Worm (Caenorhabditis elegans) whole organism, L4 larva: ENCODE measurements around the gene W03B1.9.

Experiments
- D1046.2 ChIP-seq: fragments of 200-800 bp; sonication (Bioruptor generic); IDR thresholded peaks from 2 replicates; pipeline ENCODE4 v1.3.6; 2022; ENCODE audit warnings: missing genetic modification characterization, missing compliant biosample characterization
- F26F4.8 ChIP-seq: fragments of 200-800 bp; sonication (Bioruptor generic); conservative IDR thresholded peaks from 2 replicates; pipeline ENCODE4 v1.3.6; 2022; ENCODE audit warnings: missing genetic modification characterization, missing compliant biosample characterization
- F37D6.2 ChIP-seq: sonication (generic microtip); optimal IDR thresholded peaks from 2 replicates; lab custom pipeline; 2016; ENCODE audit warnings: mild to moderate bottlenecking, missing genetic modification characterization, missing compliant biosample characterization
- T20F7.1 ChIP-seq: fragments of 200-800 bp; sonication (Bioruptor generic); optimal IDR thresholded peaks from 2 replicates; lab custom pipeline; 2018; ENCODE audit warnings: mild to moderate bottlenecking, missing genetic modification characterization, missing compliant biosample characterization
- T26A8.4 ChIP-seq: fragments of 200-800 bp; sonication (Bioruptor generic); IDR thresholded peaks from 2 replicates; pipeline ENCODE4 v1.3.6; 2022; ENCODE audit warnings: missing genetic modification characterization, missing compliant biosample characterization
- Y48G9A.11 ChIP-seq: fragments of 200-800 bp; sonication (Bioruptor generic); IDR thresholded peaks from 2 replicates; pipeline ENCODE4 v1.3.6; 2022; ENCODE audit warnings: missing genetic modification reagents, missing genetic modification characterization, missing compliant biosample characterization
- ZK337.2 ChIP-seq: fragments of 200-800 bp; sonication (Bioruptor generic); IDR thresholded peaks from 2 replicates; pipeline ENCODE4 v1.3.6; 2022; ENCODE audit warnings: missing genetic modification reagents, missing genetic modification characterization, missing compliant biosample characterization
- aha-1 ChIP-seq: fragments of 150-350 bp; peaks from one replicate; lab custom pipeline; 2014; ENCODE audit warnings: missing biosample characterization, missing genetic modification characterization
- aly-2 ChIP-seq: sonication (generic microtip); optimal IDR thresholded peaks from 2 replicates; lab custom pipeline; 2018; ENCODE audit warnings: missing biosample characterization, missing genetic modification characterization
- ama-1 ChIP-seq: fragments of 150-350 bp; optimal IDR thresholded peaks from 2 replicates; lab custom pipeline; 2014; ENCODE audit warnings: inconsistent platforms, mixed read lengths
- arid-1 ChIP-seq: fragments of 200-800 bp; sonication (Bioruptor generic); conservative IDR thresholded peaks from 2 replicates; pipeline ENCODE4 v1.3.6; 2022; ENCODE audit warnings: missing genetic modification reagents, missing genetic modification characterization, missing compliant biosample characterization
- ceh-28 ChIP-seq: fragments of 150-350 bp; optimal IDR thresholded peaks from 2 replicates; lab custom pipeline; 2014; ENCODE audit warnings: missing biosample characterization, missing genetic modification reagents, missing genetic modification characterization
- ceh-82 ChIP-seq: sonication (generic microtip); optimal IDR thresholded peaks from 2 replicates; lab custom pipeline; 2017; ENCODE audit warnings: missing biosample characterization, missing genetic modification characterization
- cey-2 ChIP-seq: sonication (generic microtip); optimal IDR thresholded peaks from 3 replicates; lab custom pipeline; 2017; ENCODE audit warnings: missing genetic modification characterization, mild to moderate bottlenecking, missing compliant biosample characterization, antibody characterized with exemption, borderline replicate concordance; ENCODE audit not compliant: insufficient read depth
- daf-16 ChIP-seq, 3 experiments: sonication (generic microtip); optimal IDR thresholded peaks; 2 replicates each; lab custom pipeline; 2016 to 2017; ENCODE audit warnings: missing genetic modification characterization in 3 of 3, missing genetic modification reagents in 3 of 3, mild to moderate bottlenecking in 2 of 3, missing compliant biosample characterization in 2 of 3, missing biosample characterization in 1 of 3, moderate library complexity in 1 of 3
- daf-19 ChIP-seq: fragments of 200-800 bp; sonication (Bioruptor generic); conservative IDR thresholded peaks from 2 replicates; pipeline ENCODE4 v1.3.6; 2022; ENCODE audit warnings: missing genetic modification characterization, missing compliant biosample characterization
- daf-8 ChIP-seq: fragments of 200-800 bp; sonication (Bioruptor generic); IDR thresholded peaks from 2 replicates; pipeline ENCODE4 v1.3.6; 2022; ENCODE audit warnings: missing genetic modification characterization, missing compliant biosample characterization
- dmd-8 ChIP-seq: fragments of 200-800 bp; sonication (Bioruptor generic); IDR thresholded peaks from 2 replicates; pipeline ENCODE4 v1.3.6; 2022; ENCODE audit warnings: missing genetic modification characterization, missing compliant biosample characterization
- dpl-1 ChIP-seq: fragments of 150-350 bp; optimal IDR thresholded peaks from 2 replicates; lab custom pipeline; 2014; ENCODE audit warnings: missing biosample characterization, missing genetic modification reagents, missing genetic modification characterization
- dve-1 ChIP-seq: sonication (generic microtip); optimal IDR thresholded peaks from 2 replicates; lab custom pipeline; 2017; ENCODE audit warnings: antibody characterized with exemption, mild to moderate bottlenecking, missing genetic modification characterization, missing compliant biosample characterization; ENCODE audit not compliant: insufficient read depth
- fos-1 ChIP-seq: fragments of 150-350 bp; optimal IDR thresholded peaks from 2 replicates; lab custom pipeline; 2014; ENCODE audit warnings: missing biosample characterization, missing genetic modification characterization
- hif-1 ChIP-seq, 2 experiments: sonication (generic microtip); optimal IDR thresholded peaks; 2 replicates each; lab custom pipeline; 2016 to 2017; ENCODE audit warnings: missing compliant biosample characterization in 2 of 2, missing genetic modification characterization in 2 of 2, missing genetic modification reagents in 2 of 2, missing genotype in 2 of 2, mild to moderate bottlenecking in 1 of 2
- hlh-11 ChIP-seq: fragments of 200-800 bp; sonication (Bioruptor generic); optimal IDR thresholded peaks from 2 replicates; lab custom pipeline; 2018; ENCODE audit warnings: mild to moderate bottlenecking, missing genetic modification characterization, missing compliant biosample characterization
- hlh-30 ChIP-seq: sonication (generic microtip); optimal IDR thresholded peaks from 2 replicates; lab custom pipeline; 2017; ENCODE audit warnings: antibody characterized with exemption, mild to moderate bottlenecking, missing genetic modification characterization, missing compliant biosample characterization; ENCODE audit not compliant: insufficient read depth
- lin-1 ChIP-seq: fragments of 200-800 bp; sonication (Bioruptor generic); IDR thresholded peaks from 2 replicates; pipeline ENCODE4 v1.3.6; 2022; ENCODE audit warnings: missing genetic modification reagents, missing genetic modification characterization, missing compliant biosample characterization
- lin-29 ChIP-seq: fragments of 200-800 bp; sonication (Bioruptor generic); IDR thresholded peaks from 2 replicates; pipeline ENCODE4 v1.3.6; 2022; ENCODE audit warnings: missing genetic modification reagents, missing genetic modification characterization, missing compliant biosample characterization
- lir-3 ChIP-seq: sonication (generic microtip); optimal IDR thresholded peaks from 2 replicates; lab custom pipeline; 2016; ENCODE audit warnings: mild to moderate bottlenecking, missing genetic modification characterization, missing compliant biosample characterization
- lsy-2 ChIP-seq, 2 experiments: fragments of 150-350 bp in 1 of 2; sonication (generic microtip) in 1 of 2; optimal IDR thresholded peaks; 2 replicates each; lab custom pipeline; 2014 to 2017; ENCODE audit warnings: missing biosample characterization in 2 of 2, missing genetic modification characterization in 2 of 2
- madf-9 ChIP-seq: fragments of 200-800 bp; sonication (Bioruptor generic); conservative IDR thresholded peaks from 2 replicates; pipeline ENCODE4 v1.3.6; 2022; ENCODE audit warnings: missing genetic modification reagents, missing genetic modification characterization, missing compliant biosample characterization
- mdl-1 ChIP-seq, 2 experiments: fragments of 150-350 bp in 1 of 2; sonication (generic microtip) in 1 of 2; optimal IDR thresholded peaks; 2 replicates each; lab custom pipeline; 2014 to 2017; ENCODE audit warnings: missing biosample characterization in 2 of 2, missing genetic modification characterization in 2 of 2
- mdt-29 ChIP-seq: fragments of 200-800 bp; sonication (Bioruptor generic); IDR thresholded peaks from 2 replicates; pipeline ENCODE4 v1.3.6; 2022; ENCODE audit warnings: missing genetic modification reagents, missing genetic modification characterization, missing compliant biosample characterization
- mep-1 ChIP-seq: fragments of 150-350 bp; sonication (generic microtip); optimal IDR thresholded peaks from 3 replicates; lab custom pipeline; 2014; ENCODE audit warnings: missing biosample characterization, missing genetic modification characterization
- mxl-2 ChIP-seq: fragments of 200-800 bp; sonication (Bioruptor generic); conservative IDR thresholded peaks from 2 replicates; pipeline ENCODE4 v1.3.6; 2022; ENCODE audit warnings: missing genetic modification reagents, missing genetic modification characterization, missing compliant biosample characterization
- mxl-3 ChIP-seq: fragments of 200-800 bp; sonication (Bioruptor generic); optimal IDR thresholded peaks from 2 replicates; lab custom pipeline; 2018; ENCODE audit warnings: mild to moderate bottlenecking, missing genetic modification characterization, missing compliant biosample characterization
- nhr-10 ChIP-seq: fragments of 150-350 bp; optimal IDR thresholded peaks from 2 replicates; lab custom pipeline; 2014; ENCODE audit warnings: missing biosample characterization, missing genetic modification characterization
- nhr-25 ChIP-seq: sonication (generic microtip); optimal IDR thresholded peaks from 2 replicates; lab custom pipeline; 2017; ENCODE audit warnings: missing genetic modification characterization, mild to moderate bottlenecking, missing compliant biosample characterization, antibody characterized with exemption, moderate library complexity, borderline replicate concordance; ENCODE audit not compliant: insufficient read depth
- nhr-28 ChIP-seq: fragments of 150-350 bp; optimal IDR thresholded peaks from 2 replicates; lab custom pipeline; 2014; ENCODE audit warnings: missing biosample characterization, missing genetic modification characterization
- nhr-41 ChIP-seq: fragments of 200-800 bp; sonication (Bioruptor generic); IDR thresholded peaks from 2 replicates; pipeline ENCODE4 v1.3.6; 2022; ENCODE audit warnings: missing genetic modification reagents, missing genetic modification characterization, missing compliant biosample characterization
- nhr-42 ChIP-seq: fragments of 200-800 bp; sonication (Bioruptor generic); IDR thresholded peaks from 2 replicates; pipeline ENCODE4 v1.3.6; 2022; ENCODE audit warnings: missing genetic modification characterization, missing compliant biosample characterization
- nhr-6 ChIP-seq: fragments of 150-350 bp; optimal IDR thresholded peaks from 2 replicates; lab custom pipeline; 2014; ENCODE audit warnings: missing biosample characterization, missing genetic modification characterization
- nhr-76 ChIP-seq: fragments of 150-350 bp; optimal IDR thresholded peaks from 2 replicates; lab custom pipeline; 2014; ENCODE audit warnings: missing biosample characterization, missing genetic modification characterization
- php-3 ChIP-seq: fragments of 200-800 bp; sonication (Bioruptor generic); IDR thresholded peaks from 2 replicates; pipeline ENCODE4 v1.3.6; 2022; ENCODE audit warnings: missing genetic modification reagents, missing genetic modification characterization, missing compliant biosample characterization
- rbr-2 ChIP-seq: sonication (generic microtip); optimal IDR thresholded peaks from 2 replicates; lab custom pipeline; 2016; ENCODE audit warnings: missing genotype, missing genetic modification characterization, missing compliant biosample characterization
- set-16 ChIP-seq: fragments of 200-800 bp; sonication (Bioruptor generic); IDR thresholded peaks from 2 replicates; pipeline ENCODE4 v1.3.6; 2022; ENCODE audit warnings: missing genetic modification reagents, missing genetic modification characterization, missing compliant biosample characterization
- skn-1 ChIP-seq: fragments of 150-350 bp; optimal IDR thresholded peaks from 2 replicates; lab custom pipeline; 2014; ENCODE audit warnings: missing biosample characterization, missing genetic modification characterization
- tag-97 ChIP-seq: fragments of 200-800 bp; sonication (Bioruptor generic); IDR thresholded peaks from 2 replicates; pipeline ENCODE4 v1.3.6; 2022; ENCODE audit warnings: missing genetic modification characterization, missing compliant biosample characterization
- zfp-2 ChIP-seq: sonication (generic microtip); optimal IDR thresholded peaks from 2 replicates; lab custom pipeline; 2016; ENCODE audit warnings: mild to moderate bottlenecking, missing genetic modification characterization, missing compliant biosample characterization
- zip-2 ChIP-seq: fragments of 150-350 bp; optimal IDR thresholded peaks from 2 replicates; lab custom pipeline; 2014; ENCODE audit warnings: missing biosample characterization, missing genetic modification characterization

W03B1.9 gene

DNA sequence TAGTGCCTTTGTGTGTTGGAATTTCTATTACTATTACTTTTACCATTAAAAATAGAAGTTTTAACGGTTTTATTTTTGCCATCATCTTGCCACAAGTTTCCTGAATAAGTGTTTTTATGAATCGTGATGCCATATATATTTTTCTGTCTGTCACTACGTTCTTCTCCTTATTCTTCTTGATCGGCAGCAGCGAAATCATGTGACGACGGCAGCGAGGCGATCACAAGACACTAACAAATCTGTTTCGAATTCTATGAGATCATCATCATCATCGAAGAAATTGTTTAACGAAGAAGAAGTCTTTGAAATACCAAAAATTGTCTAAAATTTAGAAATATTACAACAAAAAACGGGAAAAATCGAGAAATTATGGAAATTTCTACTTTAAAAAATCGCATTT lies 45.6 kb upstream of the W03B1.9 start:
- peak; percentile 67 for TF ChIP-seq hlh-11 (tag; lab: Kevin White, UChicago)
- TF ChIP-seq hif-1 (tag; optimal IDR thresholded peaks at IDR 0.05; lab: Kevin White, UChicago) = peak in 1 of 2 experiments; percentile 3
- TF ChIP-seq Y48G9A.11 (GFP tag; lab: Robert Waterston, UW) = no peak
- peak; percentile 60 for TF ChIP-seq nhr-28 (tag; lab: Kevin White, UChicago)
- peak; percentile 20 for TF ChIP-seq dpl-1 (GFP tag; lab: Kevin White, UChicago)
- TF ChIP-seq nhr-41 = no peak
- TF ChIP-seq php-3 = no peak
- TF ChIP-seq mdt-29 = no peak
- peak in 1 of 2 experiments; percentile 52 for TF ChIP-seq lsy-2 (tag; optimal IDR thresholded peaks at IDR 0.05; lab: Kevin White, UChicago)
- peak; percentile 91 for TF ChIP-seq hlh-30 (tag; lab: Kevin White, UChicago)
- TF ChIP-seq nhr-42 (GFP tag; lab: Robert Waterston, UW) = no peak
- peak; percentile 4 for TF ChIP-seq nhr-25 (tag; lab: Kevin White, UChicago)
- no peak for TF ChIP-seq lin-1
- TF ChIP-seq mdl-1 (tag; optimal IDR thresholded peaks at IDR 0.05; lab: Kevin White, UChicago) = peak in 1 of 2 experiments; percentile 28
- TF ChIP-seq ceh-82 (tag; lab: Kevin White, UChicago) = no peak
- no peak for TF ChIP-seq skn-1 (tag; lab: Kevin White, UChicago)
- TF ChIP-seq T20F7.1 (GFP tag; lab: Kevin White, UChicago) = peak; percentile 18
- no peak for TF ChIP-seq nhr-6 (tag; lab: Kevin White, UChicago)
- no peak for TF ChIP-seq D1046.2
- no peak for TF ChIP-seq tag-97 (GFP tag; lab: Robert Waterston, UW)
- TF ChIP-seq dmd-8 = no peak
- peak; percentile 32 for TF ChIP-seq aha-1 (tag; lab: Kevin White, UChicago)
- peak; percentile 66 for TF ChIP-seq mep-1
- no peak for TF ChIP-seq rbr-2
- TF ChIP-seq dve-1 (tag; lab: Kevin White, UChicago) = peak; percentile 66
- TF ChIP-seq mxl-2 = no peak

DNA sequence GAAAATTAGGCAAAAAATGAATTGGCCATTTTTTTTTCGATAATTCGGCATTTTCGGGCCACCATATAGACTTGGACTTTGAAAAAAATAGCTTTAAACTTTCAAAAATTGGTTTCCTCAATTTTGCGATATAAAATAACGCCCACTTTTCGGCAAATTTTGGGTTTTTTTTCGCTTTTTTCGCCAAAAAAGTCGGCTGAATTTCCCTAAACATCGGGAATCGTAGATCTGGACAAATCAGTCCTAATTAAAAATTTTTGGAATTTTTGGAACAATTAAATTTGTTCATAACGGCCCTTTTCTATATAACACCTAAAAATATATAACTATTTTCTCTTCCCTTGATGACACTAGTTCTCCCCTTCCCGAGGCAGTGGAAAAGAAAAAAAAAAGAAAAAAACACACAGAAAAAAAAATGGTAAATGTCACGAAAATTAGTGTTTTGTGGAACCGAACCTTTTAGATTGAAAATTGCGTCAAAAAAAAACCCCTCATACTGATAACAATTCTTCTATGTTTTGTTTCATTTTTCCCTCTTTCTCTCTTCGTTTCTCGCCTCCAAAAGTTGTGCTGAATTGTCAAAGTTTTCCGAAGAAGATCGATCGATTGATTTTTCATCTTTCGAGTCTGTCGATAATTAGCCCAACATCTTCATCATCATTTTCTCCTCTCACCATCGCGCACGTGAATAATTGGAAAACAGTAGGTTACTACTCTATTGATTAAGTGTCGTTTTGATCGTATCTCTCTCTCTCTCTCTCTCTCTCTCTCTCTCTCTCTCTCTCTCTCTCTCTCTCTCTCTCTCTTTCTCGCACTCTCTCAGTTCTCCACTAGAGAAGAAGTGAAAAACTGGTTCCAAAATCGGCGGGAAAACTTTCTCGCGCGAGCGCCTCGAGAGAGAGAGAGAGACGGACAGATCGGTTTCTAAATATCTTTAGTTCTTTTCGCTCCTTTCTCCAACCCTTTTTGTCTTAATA lies 43.9 kb upstream of the W03B1.9 start, which contains the start of gene Y24D9A.6:
Y24D9A.6 (minus strand) TSS at position 51 of the 977 bp plus-strand sequence.
- peak; percentile 27 for TF ChIP-seq nhr-10 (tag; lab: Kevin White, UChicago)
- peak; percentile 23 for TF ChIP-seq cey-2
- no peak for TF ChIP-seq ZK337.2
- no peak for TF ChIP-seq F26F4.8 (GFP tag; lab: Robert Waterston, UW)
- TF ChIP-seq nhr-76 (tag; lab: Kevin White, UChicago) = no peak
- no peak for TF ChIP-seq aly-2 (tag; lab: Kevin White, UChicago)
- TF ChIP-seq fos-1 (tag; lab: Kevin White, UChicago) = no peak
- peak; percentile 56 for TF ChIP-seq ceh-28 (tag; lab: Kevin White, UChicago)
- 0 out of 2 replicates have a peak, but pooled peaks have one; percentile 24 for TF ChIP-seq dmd-8
- peak; percentile 81 for TF ChIP-seq set-16 (GFP tag; lab: Robert Waterston, UW)
- TF ChIP-seq lsy-2 (tag; optimal IDR thresholded peaks at IDR 0.05; lab: Kevin White, UChicago) = peak in 1 of 2 experiments; percentile 61
- no peak for TF ChIP-seq zfp-2 (tag; lab: Kevin White, UChicago)
- TF ChIP-seq hif-1 (tag; optimal IDR thresholded peaks at IDR 0.05; lab: Kevin White, UChicago) = peak; percentile 8 to 61
- no peak for TF ChIP-seq arid-1 (GFP tag; lab: Robert Waterston, UW)
- TF ChIP-seq dpl-1 (GFP tag; lab: Kevin White, UChicago) = peak; percentile 30
- TF ChIP-seq lir-3 (tag; lab: Kevin White, UChicago) = no peak
- TF ChIP-seq madf-9 (GFP tag; lab: Robert Waterston, UW) = no peak
- TF ChIP-seq ama-1 (lab: Kevin White, UChicago) = no peak
- TF ChIP-seq T26A8.4 (GFP tag; lab: Robert Waterston, UW) = 0 out of 2 replicates have a peak, but pooled peaks have one; percentile 24
- peak; percentile 50 for TF ChIP-seq mxl-3 (GFP tag; lab: Kevin White, UChicago)
- 0 out of 2 replicates have a peak, but pooled peaks have one; percentile 41 for TF ChIP-seq lin-29 (GFP tag; lab: Robert Waterston, UW)
- no peak for TF ChIP-seq F37D6.2 (tag; lab: Kevin White, UChicago)
- no peak for TF ChIP-seq daf-19 (GFP tag; lab: Robert Waterston, UW)
- no peak for TF ChIP-seq daf-8 (GFP tag; lab: Robert Waterston, UW)
- TF ChIP-seq daf-16 (GFP tag; optimal IDR thresholded peaks at IDR 0.05; lab: Kevin White, UChicago) = no peak
- peak; percentile 3 for TF ChIP-seq daf-16 (tag; optimal IDR thresholded peaks at IDR 0.05; lab: Kevin White, UChicago)
- no peak for TF ChIP-seq zip-2 (tag; lab: Kevin White, UChicago)
